Fruit fly (Drosophila melanogaster) whole organism, embryonic: ENCODE data around the gene CG13071.

ENCODE experiments used
- CG12219 ChIP-seq: fragments of 200-800 bp; sonication (Bioruptor generic); optimal IDR thresholded peaks from 3 replicates; lab custom pipeline; 2018; ENCODE audit warnings: missing biosample characterization, mild to moderate bottlenecking, missing genetic modification characterization
- CG12299 ChIP-seq: fragments of 200-800 bp; sonication (Bioruptor generic); optimal IDR thresholded peaks from 2 replicates; lab custom pipeline; 2018; ENCODE audit warnings: missing biosample characterization, mild to moderate bottlenecking, missing genetic modification characterization
- CG13123 ChIP-seq: fragments of 200-800 bp; sonication (Bioruptor generic); optimal IDR thresholded peaks from 2 replicates; lab custom pipeline; 2016; ENCODE audit warnings: missing biosample characterization, missing genetic modification characterization
- CG14667 ChIP-seq: fragments of 200-800 bp; sonication (Bioruptor generic); IDR thresholded peaks from 2 replicates; pipeline ENCODE4 v1.3.6; 2022; ENCODE audit warnings: missing biosample characterization, missing genetic modification characterization
- CG15269 ChIP-seq: fragments of 200-800 bp; sonication (Bioruptor generic); optimal IDR thresholded peaks from 2 replicates; lab custom pipeline; 2018; ENCODE audit warnings: missing biosample characterization, mild to moderate bottlenecking, missing genetic modification characterization, moderate library complexity
- CG15479 ChIP-seq: fragments of 200-800 bp; sonication (Bioruptor generic); optimal IDR thresholded peaks from 3 replicates; lab custom pipeline; 2019; ENCODE audit warnings: missing biosample characterization, mild to moderate bottlenecking, missing genetic modification characterization, moderate library complexity
- CG16779 ChIP-seq: fragments of 200-800 bp; sonication (Bioruptor generic); IDR thresholded peaks from 2 replicates; pipeline ENCODE4 v1.3.6; 2022; ENCODE audit warnings: missing biosample characterization, missing genetic modification characterization
- CG16863 ChIP-seq: fragments of 200-800 bp; sonication (Bioruptor generic); optimal IDR thresholded peaks from 3 replicates; lab custom pipeline; 2016; ENCODE audit warnings: missing biosample characterization, missing genetic modification characterization
- CG17385 ChIP-seq: fragments of 200-800 bp; sonication (Bioruptor generic); optimal IDR thresholded peaks from 3 replicates; lab custom pipeline; 2018; ENCODE audit warnings: missing biosample characterization, mild to moderate bottlenecking, missing genetic modification characterization
- CG17568 ChIP-seq: fragments of 200-800 bp; sonication (Bioruptor generic); optimal IDR thresholded peaks from 2 replicates; lab custom pipeline; 2018; ENCODE audit warnings: missing biosample characterization, mild to moderate bottlenecking, missing genetic modification characterization, moderate library complexity
- CG2202 ChIP-seq: fragments of 200-800 bp; sonication (Bioruptor generic); optimal IDR thresholded peaks from 2 replicates; lab custom pipeline; 2018; ENCODE audit warnings: missing biosample characterization, mild to moderate bottlenecking, missing genetic modification characterization
- CG3065 ChIP-seq: fragments of 200-800 bp; sonication (Bioruptor generic); optimal IDR thresholded peaks from 2 replicates; lab custom pipeline; 2016; ENCODE audit warnings: missing biosample characterization, missing genetic modification characterization
- CG3995 ChIP-seq: fragments of 200-800 bp; sonication (Bioruptor generic); optimal IDR thresholded peaks from 3 replicates; lab custom pipeline; 2016; ENCODE audit warnings: missing biosample characterization, missing genetic modification characterization
- CG43689 ChIP-seq: fragments of 200-800 bp; sonication (Bioruptor generic); IDR thresholded peaks from 2 replicates; pipeline ENCODE4 v1.3.6; 2022; ENCODE audit warnings: missing biosample characterization, missing genetic modification characterization
- CG4404 ChIP-seq: fragments of 200-800 bp; sonication (Bioruptor generic); IDR thresholded peaks from 2 replicates; pipeline ENCODE4 v1.3.6; 2022; ENCODE audit warnings: missing biosample characterization, missing genetic modification characterization
- CG6254 ChIP-seq: fragments of 200-800 bp; sonication (Bioruptor generic); optimal IDR thresholded peaks from 3 replicates; lab custom pipeline; 2017; ENCODE audit warnings: mild to moderate bottlenecking, missing biosample characterization, missing genetic modification reagents, missing genetic modification characterization
- CG6654 ChIP-seq: fragments of 200-800 bp; sonication (Bioruptor generic); optimal IDR thresholded peaks from 2 replicates; lab custom pipeline; 2017; ENCODE audit warnings: missing biosample characterization, mild to moderate bottlenecking, missing genetic modification characterization
- CG6854 ChIP-seq: fragments of 200-800 bp; sonication (Bioruptor generic); optimal IDR thresholded peaks from 3 replicates; lab custom pipeline; 2017; ENCODE audit warnings: missing biosample characterization, mild to moderate bottlenecking, missing genetic modification characterization
- CG8281 ChIP-seq: fragments of 200-800 bp; sonication (Bioruptor generic); optimal IDR thresholded peaks from 2 replicates; lab custom pipeline; 2018; ENCODE audit warnings: missing biosample characterization, mild to moderate bottlenecking, missing genetic modification characterization, moderate library complexity
- CG9609 ChIP-seq: fragments of 200-800 bp; sonication (Bioruptor generic); optimal IDR thresholded peaks from 3 replicates; lab custom pipeline; 2016; ENCODE audit warnings: missing biosample characterization, missing genetic modification characterization
- Dad ChIP-seq: fragments of 200-800 bp; sonication (Bioruptor generic); optimal IDR thresholded peaks from 3 replicates; lab custom pipeline; 2016; ENCODE audit warnings: missing biosample characterization, missing genetic modification characterization
- Dip3 ChIP-seq: fragments of 200-800 bp; sonication (Bioruptor generic); optimal IDR thresholded peaks from 3 replicates; lab custom pipeline; 2016; ENCODE audit warnings: missing biosample characterization, missing genetic modification characterization
- Eip74EF ChIP-seq, 2 experiments: fragments of 200-800 bp in 1 of 2; fragments of >200 bp in 1 of 2; sonication (Bioruptor generic) in 1 of 2; optimal IDR thresholded peaks; 2 replicates each; lab custom pipeline; 2017 to 2019; ENCODE audit warnings: missing biosample characterization in 2 of 2, missing genetic modification characterization in 2 of 2, mild to moderate bottlenecking in 1 of 2, moderate library complexity in 1 of 2
- Ets65A ChIP-seq: fragments of 200-800 bp; sonication (Bioruptor generic); peaks from one replicate; lab custom pipeline; 2016; ENCODE audit warnings: missing biosample characterization, missing genetic modification characterization
- H15 ChIP-seq: fragments of 200-800 bp; sonication (Bioruptor generic); IDR thresholded peaks from 3 replicates; pipeline ENCODE4 v1.3.6; 2022; ENCODE audit warnings: missing biosample characterization, missing genetic modification characterization
- Hr39 ChIP-seq: fragments of >200 bp; optimal IDR thresholded peaks from 2 replicates; lab custom pipeline; 2017
- Hr51 ChIP-seq, 2 experiments: fragments of 200-800 bp; sonication (Bioruptor generic); optimal IDR thresholded peaks; 2 replicates in 1 of 2; 3 replicates in 1 of 2; lab custom pipeline; 2016 to 2018; ENCODE audit warnings: missing biosample characterization in 2 of 2, missing genetic modification characterization in 2 of 2, mild to moderate bottlenecking in 1 of 2, moderate library complexity in 1 of 2
- Opbp ChIP-seq: fragments of 200-800 bp; sonication (Bioruptor generic); IDR thresholded peaks from 3 replicates; pipeline ENCODE4 v1.3.6; 2022; ENCODE audit warnings: missing biosample characterization, missing genetic modification characterization; ENCODE audit not compliant: partially characterized antibody
- Sox102F ChIP-seq: fragments of 200-800 bp; sonication (Bioruptor generic); optimal IDR thresholded peaks from 2 replicates; lab custom pipeline; 2018; ENCODE audit warnings: missing biosample characterization, mild to moderate bottlenecking, missing genetic modification characterization, moderate library complexity
- YL-1 ChIP-seq: fragments of 200-800 bp; sonication (Bioruptor generic); optimal IDR thresholded peaks from 3 replicates; lab custom pipeline; 2017; ENCODE audit warnings: missing biosample characterization, mild to moderate bottlenecking, missing genetic modification characterization
- ash1 ChIP-seq: fragments of 200-800 bp; sonication (Bioruptor generic); optimal IDR thresholded peaks from 2 replicates; lab custom pipeline; 2018; ENCODE audit warnings: missing biosample characterization, mild to moderate bottlenecking, missing genetic modification characterization
- ato ChIP-seq: fragments of 200-800 bp; sonication (Bioruptor generic); IDR thresholded peaks from 2 replicates; pipeline ENCODE4 v1.3.6; 2022; ENCODE audit warnings: missing biosample characterization, missing genetic modification characterization; ENCODE audit not compliant: partially characterized antibody
- bigmax ChIP-seq: fragments of 200-800 bp; sonication (Bioruptor generic); optimal IDR thresholded peaks from 2 replicates; lab custom pipeline; 2018; ENCODE audit warnings: missing biosample characterization, mild to moderate bottlenecking, missing genetic modification characterization
- br ChIP-seq: fragments of >200 bp; optimal IDR thresholded peaks from 2 replicates; lab custom pipeline; 2017
- caup ChIP-seq: fragments of 200-800 bp; sonication (Bioruptor generic); optimal IDR thresholded peaks from 3 replicates; lab custom pipeline; 2017; ENCODE audit warnings: missing biosample characterization, mild to moderate bottlenecking, missing genetic modification characterization, moderate library complexity; ENCODE audit not compliant: severe bottlenecking
- ci ChIP-seq: fragments of 200-800 bp; sonication (Bioruptor generic); IDR thresholded peaks from 3 replicates; pipeline ENCODE4 v1.3.6; 2022; ENCODE audit warnings: missing biosample characterization, missing genetic modification characterization
- crp ChIP-seq, 2 experiments: fragments of 200-800 bp; sonication (Bioruptor generic); optimal IDR thresholded peaks; 2 replicates in 1 of 2; 3 replicates in 1 of 2; lab custom pipeline; 2017; ENCODE audit warnings: missing biosample characterization in 2 of 2, missing genetic modification characterization in 2 of 2, mild to moderate bottlenecking in 1 of 2, moderate library complexity in 1 of 2
- dati ChIP-seq: fragments of 200-800 bp; sonication (Bioruptor generic); IDR thresholded peaks from 2 replicates; pipeline ENCODE4 v1.3.6; 2022; ENCODE audit warnings: missing biosample characterization, missing genetic modification characterization
- en ChIP-seq: fragments of 200-800 bp; sonication (Bioruptor generic); optimal IDR thresholded peaks from 2 replicates; lab custom pipeline; 2016; ENCODE audit warnings: missing biosample characterization, missing genetic modification characterization
- gfzf ChIP-seq: fragments of 200-800 bp; sonication (Bioruptor generic); optimal IDR thresholded peaks from 2 replicates; lab custom pipeline; 2016; ENCODE audit warnings: missing biosample characterization, mild to moderate bottlenecking, missing genetic modification characterization, moderate library complexity
- mld ChIP-seq: fragments of 200-800 bp; sonication (Bioruptor generic); IDR thresholded peaks from 3 replicates; pipeline ENCODE4 v1.3.6; 2022; ENCODE audit warnings: missing biosample characterization, missing genetic modification characterization; ENCODE audit not compliant: partially characterized antibody
- pita ChIP-seq: fragments of 200-800 bp; sonication (Bioruptor generic); optimal IDR thresholded peaks from 2 replicates; lab custom pipeline; 2017; ENCODE audit warnings: missing biosample characterization, mild to moderate bottlenecking, missing genetic modification characterization
- run ChIP-seq: fragments of 200-800 bp; sonication (Bioruptor generic); optimal IDR thresholded peaks from 3 replicates; lab custom pipeline; 2018; ENCODE audit warnings: missing biosample characterization, mild to moderate bottlenecking, missing genetic modification characterization
- salm ChIP-seq: fragments of 200-800 bp; sonication (Bioruptor generic); optimal IDR thresholded peaks from 2 replicates; lab custom pipeline; 2018; ENCODE audit warnings: missing biosample characterization, mild to moderate bottlenecking, missing genetic modification characterization
- scrt ChIP-seq: fragments of 200-800 bp; sonication (Bioruptor generic); optimal IDR thresholded peaks from 2 replicates; lab custom pipeline; 2018; ENCODE audit warnings: missing biosample characterization, mild to moderate bottlenecking, missing genetic modification characterization, moderate library complexity
- sens ChIP-seq: fragments of 200-800 bp; sonication (Bioruptor generic); peaks from one replicate; lab custom pipeline; 2016; ENCODE audit warnings: missing biosample characterization, missing genetic modification characterization
- sens-2 ChIP-seq: fragments of 200-800 bp; sonication (Bioruptor generic); IDR thresholded peaks from 2 replicates; pipeline ENCODE4 v1.3.6; 2022; ENCODE audit warnings: missing biosample characterization, missing genetic modification characterization
- sim ChIP-seq: fragments of 200-800 bp; sonication (Bioruptor generic); IDR thresholded peaks from 2 replicates; pipeline ENCODE4 v1.3.6; 2022; ENCODE audit warnings: missing biosample characterization, missing genetic modification characterization
- slbo ChIP-seq: fragments of 200-800 bp; sonication (Bioruptor generic); IDR thresholded peaks from 2 replicates; pipeline ENCODE4 v1.3.6; 2022; ENCODE audit warnings: missing biosample characterization, missing genetic modification characterization
- slou ChIP-seq: fragments of 200-800 bp; sonication (Bioruptor generic); optimal IDR thresholded peaks from 3 replicates; lab custom pipeline; 2016; ENCODE audit warnings: missing biosample characterization, missing genetic modification characterization

CG13071 gene

dm6 chr3L:16228659-16229205, 33.8 kb upstream of the CG13071 start, which contains the start of gene Tmx3 (continued):
- no peak for TF ChIP-seq CG17568 (GFP tag; lab: Kevin White, UChicago)
- peak; percentile 84 for TF ChIP-seq YL-1 (GFP tag; lab: Kevin White, UChicago)
- TF ChIP-seq CG6854 (GFP tag; lab: Kevin White, UChicago): peak; percentile 11
- peak; percentile 60 for TF ChIP-seq gfzf (GFP tag; lab: Kevin White, UChicago)
- peak; percentile 85 for TF ChIP-seq CG12299 (tag; lab: Kevin White, UChicago)
- no peak for TF ChIP-seq CG12219
- TF ChIP-seq CG2202 (tag; lab: Kevin White, UChicago): peak; percentile 61
- peak; percentile 93 for TF ChIP-seq ci
- TF ChIP-seq CG16863 (GFP tag; lab: Kevin White, UChicago): peak; percentile 24
- peak; percentile 79 for TF ChIP-seq CG13123 (GFP tag; lab: Kevin White, UChicago)
- no peak for TF ChIP-seq salm
- no peak for TF ChIP-seq Eip74EF (GFP tag; optimal IDR thresholded peaks at IDR 0.05; lab: Kevin White, UChicago)
- TF ChIP-seq CG17385 (GFP tag; lab: Kevin White, UChicago): peak; percentile 82
- TF ChIP-seq Opbp (GFP tag; lab: Robert Waterston, UW): no peak
- TF ChIP-seq CG14667: peak; percentile 86
- TF ChIP-seq run (tag; lab: Kevin White, UChicago): peak; percentile 30
- TF ChIP-seq dati (GFP tag; lab: Robert Waterston, UW): peak; percentile 72
- TF ChIP-seq br (lab: Kevin White, UChicago): no peak
- peak; percentile 92 for TF ChIP-seq Sox102F
- TF ChIP-seq CG15269: peak; percentile 90
- TF ChIP-seq CG6254 (GFP tag; lab: Kevin White, UChicago): peak; percentile 28
- TF ChIP-seq slbo (GFP tag; lab: Robert Waterston, UW): peak; percentile 96
- TF ChIP-seq CG8281 (tag; lab: Kevin White, UChicago): peak; percentile 50
- no peak for TF ChIP-seq ato
- peak in 1 of 2 experiments; percentile 61 for TF ChIP-seq crp (GFP tag; optimal IDR thresholded peaks at IDR 0.05; lab: Kevin White, UChicago)
- TF ChIP-seq H15 (GFP tag; lab: Robert Waterston, UW): peak; percentile 92
- TF ChIP-seq CG3995 (GFP tag; lab: Kevin White, UChicago): no peak
- TF ChIP-seq CG15479 (GFP tag; lab: Kevin White, UChicago): no peak
- peak; percentile 67 for TF ChIP-seq slou
- no peak for TF ChIP-seq Hr39 (lab: Kevin White, UChicago)
- no peak for TF ChIP-seq mld (GFP tag; lab: Robert Waterston, UW)
- peak; percentile 95 for TF ChIP-seq Ets65A (GFP tag; lab: Kevin White, UChicago)
- TF ChIP-seq CG6654 (GFP tag; lab: Kevin White, UChicago): peak; percentile 33
- peak; percentile 72 for TF ChIP-seq Dip3 (GFP tag; lab: Kevin White, UChicago)
- TF ChIP-seq scrt: peak; percentile 67
- peak; percentile 74 to 89 for TF ChIP-seq Hr51 (GFP tag; optimal IDR thresholded peaks at IDR 0.05; lab: Kevin White, UChicago)
- TF ChIP-seq CG3065 (GFP tag; lab: Kevin White, UChicago): peak; percentile 82
- TF ChIP-seq bigmax: no peak
- peak; percentile 62 for TF ChIP-seq caup (GFP tag; lab: Kevin White, UChicago)
- peak; percentile 62 for TF ChIP-seq CG9609 (GFP tag; lab: Kevin White, UChicago)
- TF ChIP-seq sens-2 (GFP tag; lab: Robert Waterston, UW): peak; percentile 74
- TF ChIP-seq sens (GFP tag; lab: Kevin White, UChicago): peak; percentile 92
- TF ChIP-seq Dad (GFP tag; lab: Kevin White, UChicago): peak; percentile 58
- peak; percentile 70; the same call in 1 of the 2 replicates for TF ChIP-seq CG43689 (GFP tag; lab: Robert Waterston, UW)
- peak; percentile 83 for TF ChIP-seq CG4404 (GFP tag; lab: Robert Waterston, UW)
- no peak for TF ChIP-seq ash1
- no peak for TF ChIP-seq en (GFP tag; lab: Kevin White, UChicago)
- TF ChIP-seq CG16779 (GFP tag; lab: Robert Waterston, UW): peak; percentile 80
- TF ChIP-seq pita (GFP tag; lab: Kevin White, UChicago): no peak
- 0 out of 2 replicates have a peak, but pooled peaks have one; percentile 50 for TF ChIP-seq sim
